Fruit fly (Drosophila melanogaster): ENCODE measurements around the gene CG13005.

- no peak for TF ChIP-seq CTCF (optimal IDR thresholded peaks at IDR 0.05)
- no peak for TF ChIP-seq CG8478 (optimal IDR thresholded peaks at IDR 0.05)
Observed at dm6 chrX:16781055-16781454, 22.4 kb upstream of the CG13005 start.
